Fruit fly (Drosophila melanogaster) whole organism, wandering third instar larva: ENCODE results near the gene CG7789.

ENCODE experiments used
- Abd-B ChIP-seq: fragments of >200 bp; optimal IDR thresholded peaks from 2 replicates; lab custom pipeline; 2017; ENCODE audit warnings: missing biosample characterization, missing genetic modification characterization
- CG9705 ChIP-seq: fragments of 200-800 bp; sonication (Bioruptor generic); optimal IDR thresholded peaks from 2 replicates; lab custom pipeline; 2018; ENCODE audit warnings: missing biosample characterization, mild to moderate bottlenecking, missing genetic modification characterization
- CrebA ChIP-seq: fragments of 200-800 bp; sonication (Bioruptor generic); optimal IDR thresholded peaks from 2 replicates; lab custom pipeline; 2016; ENCODE audit warnings: missing biosample characterization, mild to moderate bottlenecking, missing genetic modification characterization, borderline replicate concordance
- Dif ChIP-seq: fragments of 200-275, 200-300 bp; sonication (Bioruptor generic); optimal IDR thresholded peaks from 2 replicates; lab custom pipeline; 2018; ENCODE audit warnings: missing biosample characterization, missing genetic modification characterization; ENCODE audit not compliant: partially characterized antibody
- GATAd ChIP-seq: sonication (Bioruptor generic); optimal IDR thresholded peaks from 2 replicates; lab custom pipeline; 2016; ENCODE audit warnings: missing biosample characterization, missing genetic modification characterization
- HLH106 ChIP-seq: fragments of 200-800 bp; optimal IDR thresholded peaks from 3 replicates; lab custom pipeline; 2019; ENCODE audit warnings: missing biosample characterization, mild to moderate bottlenecking, missing genetic modification characterization, moderate library complexity
- Hnf4 ChIP-seq: fragments of 200-800 bp; sonication (Bioruptor generic); optimal IDR thresholded peaks from 2 replicates; lab custom pipeline; 2016; ENCODE audit warnings: missing biosample characterization, mild to moderate bottlenecking, missing genetic modification characterization
- Hr78 ChIP-seq: fragments of >200 bp; optimal IDR thresholded peaks from 2 replicates; lab custom pipeline; 2017; ENCODE audit warnings: missing biosample characterization, missing genetic modification characterization
- Hr83 ChIP-seq: fragments of 200-300 bp; sonication (Bioruptor generic); optimal IDR thresholded peaks from 2 replicates; lab custom pipeline; 2016; ENCODE audit warnings: missing biosample characterization, mild to moderate bottlenecking, missing genetic modification characterization, moderate library complexity; ENCODE audit not compliant: poor library complexity, severe bottlenecking
- Jra ChIP-seq: sonication (Bioruptor generic); optimal IDR thresholded peaks from 2 replicates; lab custom pipeline; 2016; ENCODE audit warnings: missing biosample characterization, missing genetic modification characterization
- Mio ChIP-seq: sonication (Bioruptor generic); optimal IDR thresholded peaks from 2 replicates; lab custom pipeline; 2016; ENCODE audit warnings: missing biosample characterization, missing genetic modification characterization
- Myc ChIP-seq: fragments of >200 bp; optimal IDR thresholded peaks from 2 replicates; lab custom pipeline; 2017
- N ChIP-seq: fragments of >200 bp; optimal IDR thresholded peaks from 2 replicates; lab custom pipeline; 2018; ENCODE audit warnings: missing biosample characterization, missing external identifiers, missing genetic modification characterization
- OdsH ChIP-seq: fragments of 200-800 bp; sonication (Bioruptor generic); optimal IDR thresholded peaks from 2 replicates; lab custom pipeline; 2016; ENCODE audit warnings: missing biosample characterization, mild to moderate bottlenecking, missing genetic modification characterization
- Rel ChIP-seq, 2 experiments: fragments of 200-800 bp; sonication (Bioruptor generic) in 1 of 2; optimal IDR thresholded peaks; 2 replicates in 1 of 2; 3 replicates in 1 of 2; lab custom pipeline; 2016 to 2019; ENCODE audit warnings: mild to moderate bottlenecking in 2 of 2, missing biosample characterization in 2 of 2, missing genetic modification characterization in 2 of 2, moderate library complexity in 1 of 2
- Sp1 ChIP-seq: fragments of 200-800 bp; sonication (Bioruptor generic); optimal IDR thresholded peaks from 3 replicates; lab custom pipeline; 2019; ENCODE audit warnings: missing biosample characterization, mild to moderate bottlenecking, missing genetic modification characterization, moderate library complexity
- Vsx2 ChIP-seq: fragments of 200-300, 225-300 bp; sonication (Bioruptor generic); optimal IDR thresholded peaks from 2 replicates; lab custom pipeline; 2018; ENCODE audit warnings: missing biosample characterization, missing genetic modification characterization; ENCODE audit not compliant: partially characterized antibody
- br ChIP-seq: fragments of 200-800 bp; sonication (Bioruptor generic); optimal IDR thresholded peaks from 2 replicates; lab custom pipeline; 2016; ENCODE audit warnings: missing biosample characterization, missing genetic modification characterization
- brk ChIP-seq: fragments of 200-800 bp; sonication (Bioruptor generic); optimal IDR thresholded peaks from 2 replicates; lab custom pipeline; 2016; ENCODE audit warnings: missing biosample characterization, mild to moderate bottlenecking, missing genetic modification characterization
- dl ChIP-seq, 2 experiments: fragments of 175-275, 200-275 bp in 1 of 2; fragments of 200-275 bp in 1 of 2; sonication (Bioruptor generic); optimal IDR thresholded peaks; lab custom pipeline; 2018; ENCODE audit warnings: mild to moderate bottlenecking in 2 of 2, missing biosample characterization in 2 of 2, missing genetic modification characterization in 2 of 2, moderate library complexity in 2 of 2; ENCODE audit not compliant: partially characterized antibody in 2 of 2, insufficient read depth in 1 of 2
- dsf ChIP-seq: sonication (Bioruptor generic); optimal IDR thresholded peaks from 2 replicates; lab custom pipeline; 2016; ENCODE audit warnings: missing biosample characterization, missing genetic modification characterization, borderline replicate concordance
- foxo ChIP-seq, 2 experiments: fragments of 200-800 bp; sonication (Bioruptor generic); optimal IDR thresholded peaks; 2 replicates in 1 of 2; 3 replicates in 1 of 2; lab custom pipeline; 2016 to 2017; ENCODE audit warnings: missing biosample characterization in 2 of 2, missing genetic modification characterization in 2 of 2
- fru ChIP-seq: fragments of 200-800 bp; sonication (Bioruptor generic); optimal IDR thresholded peaks from 3 replicates; lab custom pipeline; 2016; ENCODE audit warnings: missing biosample characterization, mild to moderate bottlenecking, missing genetic modification characterization
- h ChIP-seq: fragments of 200-800 bp; sonication (Bioruptor generic); optimal IDR thresholded peaks from 3 replicates; lab custom pipeline; 2016; ENCODE audit warnings: missing biosample characterization, mild to moderate bottlenecking, missing genetic modification characterization
- jim ChIP-seq: fragments of 175-275, 200-325 bp; sonication (Bioruptor generic); optimal IDR thresholded peaks from 2 replicates; lab custom pipeline; 2016; ENCODE audit warnings: missing biosample characterization, mild to moderate bottlenecking, missing genetic modification characterization
- lola ChIP-seq: fragments of >200 bp; optimal IDR thresholded peaks from 2 replicates; lab custom pipeline; 2017; ENCODE audit warnings: missing biosample characterization, missing genetic modification characterization
- pan ChIP-seq: fragments of >200 bp; optimal IDR thresholded peaks from 2 replicates; lab custom pipeline; 2017
- psq ChIP-seq: fragments of 200-800 bp; sonication (Bioruptor generic); optimal IDR thresholded peaks from 3 replicates; lab custom pipeline; 2017; ENCODE audit warnings: missing biosample characterization, mild to moderate bottlenecking, missing genetic modification characterization, moderate library complexity
- rgr ChIP-seq: fragments of 200-800 bp; sonication (Bioruptor generic); optimal IDR thresholded peaks from 3 replicates; lab custom pipeline; 2016; ENCODE audit warnings: missing biosample characterization, mild to moderate bottlenecking, missing genetic modification characterization
- sage ChIP-seq: fragments of 200-800 bp; sonication (Bioruptor generic); optimal IDR thresholded peaks from 2 replicates; lab custom pipeline; 2016; ENCODE audit warnings: missing biosample characterization, mild to moderate bottlenecking, missing genetic modification characterization
- tai ChIP-seq: sonication (Bioruptor generic); optimal IDR thresholded peaks from 2 replicates; lab custom pipeline; 2016; ENCODE audit warnings: missing biosample characterization, missing genetic modification characterization
- usp ChIP-seq: fragments of >200 bp; optimal IDR thresholded peaks from 2 replicates; lab custom pipeline; 2017; ENCODE audit warnings: missing biosample characterization, missing genetic modification characterization
- woc ChIP-seq: sonication (Bioruptor generic); optimal IDR thresholded peaks from 2 replicates; lab custom pipeline; 2016; ENCODE audit warnings: missing biosample characterization, mild to moderate bottlenecking, missing genetic modification characterization

Gene CG7789

dm6 chr3R:29764249-29765042 lies 38.5 kb upstream of the CG7789 start:
- TF ChIP-seq h (GFP tag; lab: Kevin White, UChicago) (no peak), Dif (peak; percentile 45), rgr (GFP tag; lab: Kevin White, UChicago) (no peak), dl (GFP tag; optimal IDR thresholded peaks at IDR 0.05; lab: Kevin White, UChicago; ENCODE audit: insufficient read depth in 1 of 2, partially characterized antibody in 2 of 2) (peak in 1 of 2 experiments; percentile 19), Myc (peak; percentile 36), Rel (GFP tag; optimal IDR thresholded peaks at IDR 0.05; lab: Kevin White, UChicago) (no peak), Rel (tag; optimal IDR thresholded peaks at IDR 0.05; lab: Kevin White, UChicago) (peak; percentile 28), Sp1 (GFP tag; lab: Kevin White, UChicago) (no peak), Jra (GFP tag; lab: Kevin White, UChicago) (no peak), woc (GFP tag; lab: Kevin White, UChicago) (peak; percentile 3), Vsx2 (peak; percentile 8), Hr78 (GFP tag; lab: Kevin White, UChicago) (no peak)

DNA sequence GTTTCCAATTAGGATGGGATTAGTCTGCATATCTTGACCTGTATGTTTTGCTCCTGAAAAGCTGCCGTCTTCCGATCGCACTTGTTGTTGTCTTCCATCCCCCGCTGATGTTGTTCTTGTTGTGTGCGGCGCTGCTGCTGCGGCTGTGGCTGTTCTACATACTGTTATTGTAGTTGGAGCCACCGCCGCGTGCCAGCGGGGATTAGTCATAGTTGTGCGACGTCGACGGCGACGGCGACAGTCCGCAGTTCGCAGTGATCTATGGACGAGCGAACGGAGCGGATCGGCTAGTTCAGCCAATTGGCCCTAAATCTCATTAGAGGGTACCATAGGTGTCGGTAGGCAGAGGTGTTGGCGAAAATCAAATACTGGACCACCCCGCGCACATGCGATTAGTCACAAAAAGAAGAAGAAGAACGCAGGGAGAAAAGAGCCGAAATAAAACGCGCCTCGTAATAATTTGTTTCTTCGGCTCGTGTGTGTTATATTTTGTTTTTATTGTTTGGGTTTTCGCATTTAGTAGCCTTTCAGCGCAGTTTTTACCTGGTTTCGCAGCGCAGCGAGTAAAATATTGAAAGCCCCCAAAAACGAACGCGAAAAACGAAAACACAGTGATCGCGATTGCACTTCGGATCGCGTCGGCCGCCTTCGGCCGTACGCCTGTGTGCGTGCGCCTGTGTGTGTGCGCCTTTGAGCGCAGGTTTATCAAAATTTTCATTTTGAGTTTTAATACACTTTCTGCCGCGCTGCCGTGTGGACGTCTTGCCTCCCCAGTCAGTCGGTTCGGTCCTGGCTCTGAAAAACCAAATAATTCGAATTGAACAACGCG lies 37.5 kb upstream of the CG7789 start, which contains the start of gene kay:
TSS of gene kay (plus strand) at position 729 of the 829 bp plus-strand sequence.
- TF ChIP-seq Hr83 (GFP tag; lab: Kevin White, UChicago) (no peak), jim (GFP tag; lab: Kevin White, UChicago) (no peak), dl (GFP tag; optimal IDR thresholded peaks at IDR 0.05; lab: Kevin White, UChicago; ENCODE audit: insufficient read depth in 1 of 2, partially characterized antibody in 2 of 2) (no peak), sage (GFP tag; lab: Kevin White, UChicago) (no peak), brk (GFP tag; lab: Kevin White, UChicago) (no peak), HLH106 (tag; lab: Kevin White, UChicago) (no peak), N (GFP tag; lab: Kevin White, UChicago) (no peak), usp (GFP tag; lab: Kevin White, UChicago) (no peak), CG9705 (GFP tag; lab: Kevin White, UChicago) (no peak), foxo (GFP tag; optimal IDR thresholded peaks at IDR 0.05; lab: Kevin White, UChicago) (no peak), Vsx2 (peak; percentile 6), GATAd (GFP tag; lab: Kevin White, UChicago) (no peak), Dif (peak; percentile 31), Abd-B (no peak), CrebA (GFP tag; lab: Kevin White, UChicago) (peak; percentile 58), OdsH (no peak), fru (GFP tag; lab: Kevin White, UChicago) (no peak), rgr (GFP tag; lab: Kevin White, UChicago) (no peak), Jra (GFP tag; lab: Kevin White, UChicago) (peak; percentile 15), Myc (no peak), dsf (GFP tag; lab: Kevin White, UChicago) (no peak), h (GFP tag; lab: Kevin White, UChicago) (peak; percentile 32), pan (lab: Kevin White, UChicago) (peak; percentile 63), Hr78 (GFP tag; lab: Kevin White, UChicago) (no peak), Sp1 (GFP tag; lab: Kevin White, UChicago) (peak; percentile 38), Rel (GFP tag; optimal IDR thresholded peaks at IDR 0.05; lab: Kevin White, UChicago) (no peak), Rel (tag; optimal IDR thresholded peaks at IDR 0.05; lab: Kevin White, UChicago) (peak; percentile 84), psq (GFP tag; lab: Kevin White, UChicago) (peak; percentile 29), lola (no peak), woc (GFP tag; lab: Kevin White, UChicago) (no peak), Mio (GFP tag; lab: Kevin White, UChicago) (no peak), br (GFP tag; lab: Kevin White, UChicago) (peak; percentile 16), Hnf4 (GFP tag; lab: Kevin White, UChicago) (no peak), tai (GFP tag; lab: Kevin White, UChicago) (no peak)
- TF ChIP-seq, all 38 proteins: peak for 10
